Fruit fly (Drosophila melanogaster) whole organism, wandering third instar larva: ENCODE data around the gene Srlp.

Experiments
- Abd-B ChIP-seq: fragments of >200 bp; optimal IDR thresholded peaks from 2 replicates; lab custom pipeline; 2017; ENCODE audit warnings: missing biosample characterization, missing genetic modification characterization
- CG32264 ChIP-seq: fragments of 200-800 bp; sonication (Bioruptor generic); optimal IDR thresholded peaks from 2 replicates; lab custom pipeline; 2016; ENCODE audit warnings: missing biosample characterization, missing genetic modification characterization
- CG9705 ChIP-seq: fragments of 200-800 bp; sonication (Bioruptor generic); optimal IDR thresholded peaks from 2 replicates; lab custom pipeline; 2018; ENCODE audit warnings: missing biosample characterization, mild to moderate bottlenecking, missing genetic modification characterization
- CrebA ChIP-seq: fragments of 200-800 bp; sonication (Bioruptor generic); optimal IDR thresholded peaks from 2 replicates; lab custom pipeline; 2016; ENCODE audit warnings: missing biosample characterization, mild to moderate bottlenecking, missing genetic modification characterization, borderline replicate concordance
- Dfd ChIP-seq: fragments of >200 bp; optimal IDR thresholded peaks from 2 replicates; lab custom pipeline; 2017; ENCODE audit warnings: missing biosample characterization, missing genetic modification characterization
- Dif ChIP-seq: fragments of 200-275, 200-300 bp; sonication (Bioruptor generic); optimal IDR thresholded peaks from 2 replicates; lab custom pipeline; 2018; ENCODE audit warnings: missing biosample characterization, missing genetic modification characterization; ENCODE audit not compliant: partially characterized antibody
- GATAd ChIP-seq: sonication (Bioruptor generic); optimal IDR thresholded peaks from 2 replicates; lab custom pipeline; 2016; ENCODE audit warnings: missing biosample characterization, missing genetic modification characterization
- HLH106 ChIP-seq: fragments of 200-800 bp; optimal IDR thresholded peaks from 3 replicates; lab custom pipeline; 2019; ENCODE audit warnings: missing biosample characterization, mild to moderate bottlenecking, missing genetic modification characterization, moderate library complexity
- Hnf4 ChIP-seq: fragments of 200-800 bp; sonication (Bioruptor generic); optimal IDR thresholded peaks from 2 replicates; lab custom pipeline; 2016; ENCODE audit warnings: missing biosample characterization, mild to moderate bottlenecking, missing genetic modification characterization
- Hr78 ChIP-seq: fragments of >200 bp; optimal IDR thresholded peaks from 2 replicates; lab custom pipeline; 2017; ENCODE audit warnings: missing biosample characterization, missing genetic modification characterization
- Hr83 ChIP-seq: fragments of 200-300 bp; sonication (Bioruptor generic); optimal IDR thresholded peaks from 2 replicates; lab custom pipeline; 2016; ENCODE audit warnings: missing biosample characterization, mild to moderate bottlenecking, missing genetic modification characterization, moderate library complexity; ENCODE audit not compliant: poor library complexity, severe bottlenecking
- Mio ChIP-seq: sonication (Bioruptor generic); optimal IDR thresholded peaks from 2 replicates; lab custom pipeline; 2016; ENCODE audit warnings: missing biosample characterization, missing genetic modification characterization
- Myc ChIP-seq: fragments of >200 bp; optimal IDR thresholded peaks from 2 replicates; lab custom pipeline; 2017
- N ChIP-seq: fragments of >200 bp; optimal IDR thresholded peaks from 2 replicates; lab custom pipeline; 2018; ENCODE audit warnings: missing biosample characterization, missing external identifiers, missing genetic modification characterization
- OdsH ChIP-seq: fragments of 200-800 bp; sonication (Bioruptor generic); optimal IDR thresholded peaks from 2 replicates; lab custom pipeline; 2016; ENCODE audit warnings: missing biosample characterization, mild to moderate bottlenecking, missing genetic modification characterization
- Rel ChIP-seq, 2 experiments: fragments of 200-800 bp; sonication (Bioruptor generic) in 1 of 2; optimal IDR thresholded peaks; 2 replicates in 1 of 2; 3 replicates in 1 of 2; lab custom pipeline; 2016 to 2019; ENCODE audit warnings: mild to moderate bottlenecking in 2 of 2, missing biosample characterization in 2 of 2, missing genetic modification characterization in 2 of 2, moderate library complexity in 1 of 2
- Sp1 ChIP-seq: fragments of 200-800 bp; sonication (Bioruptor generic); optimal IDR thresholded peaks from 3 replicates; lab custom pipeline; 2019; ENCODE audit warnings: missing biosample characterization, mild to moderate bottlenecking, missing genetic modification characterization, moderate library complexity
- Vsx2 ChIP-seq: fragments of 200-300, 225-300 bp; sonication (Bioruptor generic); optimal IDR thresholded peaks from 2 replicates; lab custom pipeline; 2018; ENCODE audit warnings: missing biosample characterization, missing genetic modification characterization; ENCODE audit not compliant: partially characterized antibody
- br ChIP-seq: fragments of 200-800 bp; sonication (Bioruptor generic); optimal IDR thresholded peaks from 2 replicates; lab custom pipeline; 2016; ENCODE audit warnings: missing biosample characterization, missing genetic modification characterization
- brk ChIP-seq: fragments of 200-800 bp; sonication (Bioruptor generic); optimal IDR thresholded peaks from 2 replicates; lab custom pipeline; 2016; ENCODE audit warnings: missing biosample characterization, mild to moderate bottlenecking, missing genetic modification characterization
- dl ChIP-seq, 2 experiments: fragments of 175-275, 200-275 bp in 1 of 2; fragments of 200-275 bp in 1 of 2; sonication (Bioruptor generic); optimal IDR thresholded peaks; lab custom pipeline; 2018; ENCODE audit warnings: mild to moderate bottlenecking in 2 of 2, missing biosample characterization in 2 of 2, missing genetic modification characterization in 2 of 2, moderate library complexity in 2 of 2; ENCODE audit not compliant: partially characterized antibody in 2 of 2, insufficient read depth in 1 of 2
- dmrt93B ChIP-seq: fragments of 200-800 bp; sonication (Bioruptor generic); optimal IDR thresholded peaks from 2 replicates; lab custom pipeline; 2018; ENCODE audit warnings: missing biosample characterization, mild to moderate bottlenecking, missing genetic modification characterization
- dsf ChIP-seq: sonication (Bioruptor generic); optimal IDR thresholded peaks from 2 replicates; lab custom pipeline; 2016; ENCODE audit warnings: missing biosample characterization, missing genetic modification characterization, borderline replicate concordance
- ey ChIP-seq: fragments of 200-800 bp; sonication (Bioruptor generic); optimal IDR thresholded peaks from 2 replicates; lab custom pipeline; 2016; ENCODE audit warnings: missing biosample characterization, missing genetic modification characterization
- foxo ChIP-seq, 2 experiments: fragments of 200-800 bp; sonication (Bioruptor generic); optimal IDR thresholded peaks; 2 replicates in 1 of 2; 3 replicates in 1 of 2; lab custom pipeline; 2016 to 2017; ENCODE audit warnings: missing biosample characterization in 2 of 2, missing genetic modification characterization in 2 of 2
- fru ChIP-seq: fragments of 200-800 bp; sonication (Bioruptor generic); optimal IDR thresholded peaks from 3 replicates; lab custom pipeline; 2016; ENCODE audit warnings: missing biosample characterization, mild to moderate bottlenecking, missing genetic modification characterization
- h ChIP-seq: fragments of 200-800 bp; sonication (Bioruptor generic); optimal IDR thresholded peaks from 3 replicates; lab custom pipeline; 2016; ENCODE audit warnings: missing biosample characterization, mild to moderate bottlenecking, missing genetic modification characterization
- jim ChIP-seq: fragments of 175-275, 200-325 bp; sonication (Bioruptor generic); optimal IDR thresholded peaks from 2 replicates; lab custom pipeline; 2016; ENCODE audit warnings: missing biosample characterization, mild to moderate bottlenecking, missing genetic modification characterization
- lola ChIP-seq: fragments of >200 bp; optimal IDR thresholded peaks from 2 replicates; lab custom pipeline; 2017; ENCODE audit warnings: missing biosample characterization, missing genetic modification characterization
- pan ChIP-seq: fragments of >200 bp; optimal IDR thresholded peaks from 2 replicates; lab custom pipeline; 2017
- psq ChIP-seq: fragments of 200-800 bp; sonication (Bioruptor generic); optimal IDR thresholded peaks from 3 replicates; lab custom pipeline; 2017; ENCODE audit warnings: missing biosample characterization, mild to moderate bottlenecking, missing genetic modification characterization, moderate library complexity
- rgr ChIP-seq: fragments of 200-800 bp; sonication (Bioruptor generic); optimal IDR thresholded peaks from 3 replicates; lab custom pipeline; 2016; ENCODE audit warnings: missing biosample characterization, mild to moderate bottlenecking, missing genetic modification characterization
- sage ChIP-seq: fragments of 200-800 bp; sonication (Bioruptor generic); optimal IDR thresholded peaks from 2 replicates; lab custom pipeline; 2016; ENCODE audit warnings: missing biosample characterization, mild to moderate bottlenecking, missing genetic modification characterization
- sv ChIP-seq: fragments of 200-800 bp; sonication (Bioruptor generic); optimal IDR thresholded peaks from 3 replicates; lab custom pipeline; 2016; ENCODE audit warnings: missing biosample characterization, missing genetic modification characterization
- tai ChIP-seq: sonication (Bioruptor generic); optimal IDR thresholded peaks from 2 replicates; lab custom pipeline; 2016; ENCODE audit warnings: missing biosample characterization, missing genetic modification characterization
- usp ChIP-seq: fragments of >200 bp; optimal IDR thresholded peaks from 2 replicates; lab custom pipeline; 2017; ENCODE audit warnings: missing biosample characterization, missing genetic modification characterization
- woc ChIP-seq: sonication (Bioruptor generic); optimal IDR thresholded peaks from 2 replicates; lab custom pipeline; 2016; ENCODE audit warnings: missing biosample characterization, mild to moderate bottlenecking, missing genetic modification characterization

Srlp gene

dm6 chr3R:12385949-12386348 lies 47.9 kb upstream of the Srlp start, which contains the start of gene Sol1:
Gene Sol1, plus strand, starts transcription at chr3R:12386249.
- TF ChIP-seq Sp1 (no peak), CG32264 (GFP tag; lab: Kevin White, UChicago) (no peak), tai (GFP tag; lab: Kevin White, UChicago) (no peak), Myc (no peak), CG9705 (GFP tag; lab: Kevin White, UChicago) (no peak), pan (lab: Kevin White, UChicago) (no peak), brk (GFP tag; lab: Kevin White, UChicago) (no peak), Hr78 (GFP tag; lab: Kevin White, UChicago) (no peak), lola (GFP tag; lab: Kevin White, UChicago) (no peak), CrebA (GFP tag; lab: Kevin White, UChicago) (no peak), psq (GFP tag; lab: Kevin White, UChicago) (no peak), dmrt93B (no peak), jim (no peak), h (GFP tag; lab: Kevin White, UChicago) (no peak), Rel (GFP tag; optimal IDR thresholded peaks at IDR 0.05; lab: Kevin White, UChicago) (no peak), Rel (tag; optimal IDR thresholded peaks at IDR 0.05; lab: Kevin White, UChicago) (no peak)
- TF ChIP-seq, all 38 proteins: peak for 0

dm6 chr3R:12386965-12387364 lies 46.9 kb upstream of the Srlp start, which contains the start of gene CG33098:
Gene CG33098, plus strand, starts transcription at chr3R:12387188.
- TF ChIP-seq Myc (no peak), Rel (GFP tag; optimal IDR thresholded peaks at IDR 0.05; lab: Kevin White, UChicago) (no peak), Rel (tag; optimal IDR thresholded peaks at IDR 0.05; lab: Kevin White, UChicago) (no peak), woc (GFP tag; lab: Kevin White, UChicago) (no peak), psq (GFP tag; lab: Kevin White, UChicago) (no peak), CG9705 (GFP tag; lab: Kevin White, UChicago) (no peak), Vsx2 (no peak), HLH106 (tag; lab: Kevin White, UChicago) (no peak), tai (GFP tag; lab: Kevin White, UChicago) (no peak), Hr83 (no peak), Hnf4 (GFP tag; lab: Kevin White, UChicago) (no peak), fru (no peak), N (GFP tag; lab: Kevin White, UChicago) (no peak), CrebA (GFP tag; lab: Kevin White, UChicago) (no peak), OdsH (no peak), usp (GFP tag; lab: Kevin White, UChicago) (no peak), Dfd (no peak), jim (no peak), Dif (GFP tag; lab: Kevin White, UChicago) (no peak), h (GFP tag; lab: Kevin White, UChicago) (no peak), dsf (GFP tag; lab: Kevin White, UChicago) (no peak)

dm6 chr3R:12395880-12396279 lies 38.0 kb upstream of the Srlp start, which contains the start of the genes CG10096 and CG10097:
Gene CG10096, minus strand, starts transcription at chr3R:12395980.
Gene CG10097, minus strand, starts transcription at chr3R:12395980.
- no peak for TF ChIP-seq CrebA (GFP tag; lab: Kevin White, UChicago)
- no peak for TF ChIP-seq tai (GFP tag; lab: Kevin White, UChicago)
- no peak for TF ChIP-seq Dfd
- TF ChIP-seq psq (GFP tag; lab: Kevin White, UChicago), result no peak
- TF ChIP-seq sv, result no peak
- no peak for TF ChIP-seq brk (GFP tag; lab: Kevin White, UChicago)
- TF ChIP-seq fru, result no peak
- no peak for TF ChIP-seq Vsx2
- TF ChIP-seq Mio (GFP tag; lab: Kevin White, UChicago), result no peak

dm6 chr3R:12398054-12398453 lies 35.8 kb upstream of the Srlp start:
- no peak for TF ChIP-seq lola (GFP tag; lab: Kevin White, UChicago)
- TF ChIP-seq Mio (GFP tag; lab: Kevin White, UChicago), result no peak
- no peak for TF ChIP-seq dmrt93B
- TF ChIP-seq Hnf4 (GFP tag; lab: Kevin White, UChicago), result no peak
- TF ChIP-seq GATAd (GFP tag; lab: Kevin White, UChicago), result no peak
- TF ChIP-seq dl (GFP tag; optimal IDR thresholded peaks at IDR 0.05; lab: Kevin White, UChicago; ENCODE audit: insufficient read depth in 1 of 2, partially characterized antibody in 2 of 2), result no peak
- TF ChIP-seq N (GFP tag; lab: Kevin White, UChicago), result no peak
- no peak for TF ChIP-seq Myc
- TF ChIP-seq foxo (GFP tag; optimal IDR thresholded peaks at IDR 0.05; lab: Kevin White, UChicago), result no peak
- TF ChIP-seq br (GFP tag; lab: Kevin White, UChicago), result no peak
- peak; percentile 38 for TF ChIP-seq sage
- TF ChIP-seq h (GFP tag; lab: Kevin White, UChicago), result peak; percentile 24
- TF ChIP-seq Hr83, result no peak
- no peak for TF ChIP-seq ey (GFP tag; lab: Kevin White, UChicago)
- TF ChIP-seq OdsH, result no peak
- peak; percentile 28 for TF ChIP-seq CrebA (GFP tag; lab: Kevin White, UChicago)
- TF ChIP-seq brk (GFP tag; lab: Kevin White, UChicago), result no peak
- no peak for TF ChIP-seq fru
- TF ChIP-seq tai (GFP tag; lab: Kevin White, UChicago), result no peak
- no peak for TF ChIP-seq Hr78 (GFP tag; lab: Kevin White, UChicago)
- TF ChIP-seq Abd-B (GFP tag; lab: Kevin White, UChicago), result no peak
- no peak for TF ChIP-seq CG32264 (GFP tag; lab: Kevin White, UChicago)
- no peak for TF ChIP-seq rgr (GFP tag; lab: Kevin White, UChicago)
- TF ChIP-seq HLH106 (tag; lab: Kevin White, UChicago), result no peak
- TF ChIP-seq CG9705 (GFP tag; lab: Kevin White, UChicago), result no peak
